Worm (Caenorhabditis elegans): ENCODE results near the gene pcs-1.
A peak's percentile ranks its signal among the peaks of the same experiment; 100 is the strongest.

Gene pcs-1

ce11 chrII:11611462-11611861 is 33.9 kb upstream of the pcs-1 start (continued):
- TF ChIP-seq hif-1 (tag; optimal IDR thresholded peaks at IDR 0.05) (no peak), unc-62 (GFP tag; optimal IDR thresholded peaks at IDR 0.05 in 1 of 2) (no peak), unc-62 (tag; optimal IDR thresholded peaks at IDR 0.05) (no peak), R02D3.7 (tag; optimal IDR thresholded peaks at IDR 0.05) (no peak), aha-1 (tag) (no peak), daf-16 (GFP tag; optimal IDR thresholded peaks at IDR 0.05) (no peak), daf-16 (tag; optimal IDR thresholded peaks at IDR 0.05) (peak; percentile 30), ama-1 (optimal IDR thresholded peaks at IDR 0.05) (no peak), daf-19 (GFP tag; conservative IDR thresholded peaks at IDR 0.05) (no peak), nhr-41 (GFP tag; IDR thresholded peaks at IDR 0.05) (no peak)

- TF ChIP-seq lim-7 (GFP tag; IDR thresholded peaks at IDR 0.05) (no peak), dve-1 (tag; optimal IDR thresholded peaks at IDR 0.05; ENCODE audit: insufficient read depth) (peak; percentile 66), mep-1 (tag; optimal IDR thresholded peaks at IDR 0.05) (peak; percentile 30), mdl-1 (tag; optimal IDR thresholded peaks at IDR 0.05) (no peak), nhr-28 (tag; optimal IDR thresholded peaks at IDR 0.05) (peak; percentile 40), pqm-1 (tag; optimal IDR thresholded peaks at IDR 0.05) (peak; percentile 85), dmd-6 (GFP tag; IDR thresholded peaks at IDR 0.05) (peak; percentile 49), daf-16 (GFP tag; optimal IDR thresholded peaks at IDR 0.05) (no peak), daf-16 (tag; optimal IDR thresholded peaks at IDR 0.05) (peak; percentile 78), hlh-11 (tag; optimal IDR thresholded peaks at IDR 0.05) (peak; percentile 32)
Measured at ce11 chrII:11604613-11605012, 27.1 kb upstream of the pcs-1 start.

- TF ChIP-seq duxl-1 (tag; optimal IDR thresholded peaks at IDR 0.05; ENCODE audit: poor library complexity): no peak
- no peak for TF ChIP-seq madf-5 (GFP tag; IDR thresholded peaks at IDR 0.05)
- TF ChIP-seq mep-1 (tag; optimal IDR thresholded peaks at IDR 0.05): no peak
- no peak for TF ChIP-seq dmd-6 (GFP tag; IDR thresholded peaks at IDR 0.05)
- no peak for TF ChIP-seq fos-1 (tag; optimal IDR thresholded peaks at IDR 0.05)
- no peak for TF ChIP-seq pqm-1 (tag; optimal IDR thresholded peaks at IDR 0.05)
- no peak for TF ChIP-seq aha-1 (tag)
- no peak for TF ChIP-seq D1046.2 (GFP tag; IDR thresholded peaks at IDR 0.05)
- no peak for TF ChIP-seq Y5F2A.4 (GFP tag; optimal IDR thresholded peaks at IDR 0.05)
- peak; percentile 34 for TF ChIP-seq hlh-11 (tag; optimal IDR thresholded peaks at IDR 0.05)
- TF ChIP-seq madf-9 (GFP tag; conservative IDR thresholded peaks at IDR 0.05): no peak
- no peak for TF ChIP-seq daf-19 (GFP tag; conservative IDR thresholded peaks at IDR 0.05)
- TF ChIP-seq ama-1 (optimal IDR thresholded peaks at IDR 0.05): no peak
- no peak for TF ChIP-seq egl-43 (GFP tag; IDR thresholded peaks at IDR 0.05)
- no peak for TF ChIP-seq hmg-1.1 (GFP tag; IDR thresholded peaks at IDR 0.05)
- TF ChIP-seq nhr-48 (tag; optimal IDR thresholded peaks at IDR 0.05): no peak
- TF ChIP-seq daf-12 (tag; optimal IDR thresholded peaks at IDR 0.05): no peak
- no peak for TF ChIP-seq nhr-28 (tag; optimal IDR thresholded peaks at IDR 0.05)
- TF ChIP-seq nhr-77 (tag; optimal IDR thresholded peaks at IDR 0.05): no peak
- TF ChIP-seq unc-62 (GFP tag; optimal IDR thresholded peaks at IDR 0.05 in 1 of 2): peak in 1 of 2 experiments; percentile 57
- TF ChIP-seq unc-62 (tag; optimal IDR thresholded peaks at IDR 0.05): no peak
- no peak for TF ChIP-seq F10B5.3 (tag; optimal IDR thresholded peaks at IDR 0.05)
- no peak for TF ChIP-seq mxl-2 (GFP tag; conservative IDR thresholded peaks at IDR 0.05)
- no peak for TF ChIP-seq mes-2 (tag; optimal IDR thresholded peaks at IDR 0.05; ENCODE audit: poor library complexity, severe bottlenecking)
- no peak for TF ChIP-seq tra-1 (GFP tag; IDR thresholded peaks at IDR 0.05)
- TF ChIP-seq set-16 (GFP tag; IDR thresholded peaks at IDR 0.05): 0 out of 2 replicates have a peak, but pooled peaks have one; percentile 22
Measured at ce11 chrII:11602387-11602960, 24.9 kb upstream of the pcs-1 start.

ce11 chrII:11600711-11601110 is 23.2 kb upstream of the pcs-1 start, which contains the start of gene F07A11.4:
Gene F07A11.4 (plus strand): TSS chrII:11601011.
- no peak for TF ChIP-seq ceh-62 (tag; optimal IDR thresholded peaks at IDR 0.05)
- no peak for TF ChIP-seq lsy-2 (tag; optimal IDR thresholded peaks at IDR 0.05)
- TF ChIP-seq nhr-77 (tag; optimal IDR thresholded peaks at IDR 0.05): no peak
- TF ChIP-seq ctbp-1 (GFP tag; IDR thresholded peaks at IDR 0.05): no peak
- no peak for TF ChIP-seq dmd-9 (GFP tag; IDR thresholded peaks at IDR 0.05)
- TF ChIP-seq hmg-1.1 (GFP tag; IDR thresholded peaks at IDR 0.05): no peak
- TF ChIP-seq sdz-12 (GFP tag; optimal IDR thresholded peaks at IDR 0.05): no peak
- no peak for TF ChIP-seq egl-27 (tag; optimal IDR thresholded peaks at IDR 0.05)
- TF ChIP-seq F26F4.8 (GFP tag; conservative IDR thresholded peaks at IDR 0.05): no peak
- TF ChIP-seq spr-3 (GFP tag; optimal IDR thresholded peaks at IDR 0.05): no peak
- no peak for TF ChIP-seq ceh-82 (tag; optimal IDR thresholded peaks at IDR 0.05)
- TF ChIP-seq nhr-10 (tag; optimal IDR thresholded peaks at IDR 0.05): no peak
- TF ChIP-seq D1046.2 (GFP tag; IDR thresholded peaks at IDR 0.05): no peak
- no peak for TF ChIP-seq pqm-1 (tag; optimal IDR thresholded peaks at IDR 0.05)
